Fruit fly (Drosophila melanogaster) Kc167 (cell line): ENCODE results near the gene CG14615.

Source experiments
- Myc ChIP-seq: fragments of >200 bp; optimal IDR thresholded peaks from 2 replicates; lab custom pipeline; 2017; ENCODE audit warnings: missing external identifiers
- Sin3A ChIP-seq: fragments of >200 bp; optimal IDR thresholded peaks from 2 replicates; lab custom pipeline; 2018; ENCODE audit warnings: missing external identifiers
- h ChIP-seq: fragments of >200 bp; optimal IDR thresholded peaks from 3 replicates; lab custom pipeline; 2018; ENCODE audit warnings: missing external identifiers
- insv ChIP-seq: fragments of >200 bp; optimal IDR thresholded peaks from 3 replicates; lab custom pipeline; 2018; ENCODE audit warnings: missing external identifiers
- psq ChIP-seq: fragments of >200 bp; optimal IDR thresholded peaks from 2 replicates; lab custom pipeline; 2017; ENCODE audit warnings: missing external identifiers
- ttk ChIP-seq: sonication (Bioruptor generic); optimal IDR thresholded peaks from 2 replicates; lab custom pipeline; 2017; ENCODE audit warnings: missing external identifiers

Gene CG14615

DNA sequence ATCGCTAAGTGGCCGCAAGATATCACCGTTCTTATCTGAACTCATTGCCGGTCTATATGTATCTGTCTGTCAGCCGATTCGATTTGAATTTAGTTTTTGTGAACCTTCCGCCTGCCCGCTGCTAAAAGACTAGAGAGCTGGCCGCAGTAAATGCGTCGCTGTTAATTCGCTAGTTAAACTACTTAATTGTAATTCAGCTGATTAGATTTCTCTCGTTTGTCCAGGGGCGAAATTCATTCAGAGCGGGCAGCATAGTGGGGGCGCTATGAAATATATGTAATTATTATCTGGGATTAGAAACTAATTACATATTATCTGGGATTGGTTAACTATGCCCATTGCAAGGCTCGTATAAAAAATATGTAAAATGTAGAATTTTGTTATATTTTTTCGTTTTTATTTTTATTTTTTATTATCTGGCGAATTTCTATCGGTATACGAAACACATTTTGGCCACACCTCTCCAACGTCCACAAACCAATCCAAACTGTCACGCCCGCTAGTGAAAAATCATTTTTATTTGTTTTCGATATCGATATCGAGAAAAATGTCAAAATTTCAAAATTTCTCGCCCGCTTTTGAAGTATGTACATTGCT is at the start of gene CG14615, which contains the start of gene tilB:
Gene CG14615, minus strand, starts transcription at position 301 of the 597 bp plus-strand sequence.
Gene tilB, plus strand, starts transcription at position 547 of the 597 bp plus-strand sequence.
- TF ChIP-seq Sin3A (no peak), Myc (no peak), ttk (no peak), insv (lab: Kevin White, UChicago) (no peak), h (lab: Kevin White, UChicago) (no peak), psq (lab: Kevin White, UChicago) (no peak)

- TF ChIP-seq insv (lab: Kevin White, UChicago) (no peak), Sin3A (no peak), psq (lab: Kevin White, UChicago) (no peak), Myc (no peak), h (lab: Kevin White, UChicago) (no peak), ttk (no peak)
Measured at dm6 chrX:22491028-22491769, 41.9 kb upstream of the CG14615 start.

DNA sequence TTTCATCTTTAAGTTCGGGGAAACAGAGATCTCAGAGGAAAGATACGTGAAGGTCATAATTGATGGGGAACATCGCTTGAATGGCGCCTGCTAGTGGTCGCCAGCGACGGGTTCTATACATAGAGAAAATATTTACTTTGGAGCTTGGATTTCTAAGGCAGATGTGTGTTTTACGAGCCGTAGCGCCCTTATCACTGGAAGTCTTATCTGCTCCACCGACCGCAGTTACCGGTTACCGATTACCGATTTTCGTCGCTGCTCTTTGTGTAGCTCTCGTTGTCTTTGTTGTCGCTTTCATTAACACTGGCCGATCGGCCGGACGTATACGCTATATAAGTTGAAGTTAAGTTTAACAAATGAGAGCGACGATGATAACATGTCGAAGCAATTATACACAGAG is 41.3 kb upstream of the CG14615 start:
- TF ChIP-seq ttk (no peak), Myc (no peak), psq (lab: Kevin White, UChicago) (no peak), insv (lab: Kevin White, UChicago) (no peak), Sin3A (no peak)

DNA sequence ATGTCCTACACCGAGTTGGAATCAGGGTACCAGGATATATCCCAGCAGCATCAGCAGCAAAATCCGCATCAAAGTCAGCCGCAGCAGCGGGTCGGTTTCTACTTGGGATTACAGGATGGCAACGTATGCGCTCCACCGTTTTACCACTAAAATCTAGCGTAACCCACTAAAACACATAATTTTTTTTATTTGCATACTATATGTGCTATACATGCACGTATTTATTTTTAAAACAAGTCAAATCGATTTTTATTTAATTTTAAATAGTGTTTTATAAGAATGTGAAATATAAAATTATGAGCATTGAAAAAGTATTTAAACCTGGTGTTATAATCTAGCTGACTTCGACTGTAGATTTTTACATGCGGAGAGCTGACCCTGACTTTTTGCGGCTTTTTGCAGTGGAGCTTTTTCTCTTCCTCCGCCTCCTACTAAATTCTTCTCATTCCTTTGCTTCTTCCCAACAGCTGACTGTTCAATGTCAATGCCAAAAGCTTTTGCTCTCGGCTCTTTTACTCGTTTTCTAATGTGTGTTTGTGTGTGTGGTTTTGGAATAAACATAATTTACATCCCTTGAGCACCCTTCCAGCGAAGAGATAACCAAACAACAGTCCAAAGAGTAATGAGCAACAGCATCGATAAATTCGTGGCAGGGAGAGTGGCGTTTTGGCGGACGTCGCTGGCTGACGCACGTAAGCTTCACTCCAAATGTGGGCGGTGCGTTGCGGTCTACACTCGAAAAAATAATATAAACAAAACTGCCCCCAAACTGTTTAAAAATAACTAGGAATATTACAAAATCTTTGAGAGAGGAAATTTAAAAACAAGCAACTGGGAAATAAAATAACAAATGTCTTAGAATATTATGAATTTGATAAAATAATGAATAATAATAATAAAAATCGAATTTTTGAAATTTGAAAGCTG is 38.6 kb upstream of the CG14615 start:
- no peak for TF ChIP-seq ttk
- no peak for TF ChIP-seq psq (lab: Kevin White, UChicago)
- TF ChIP-seq Sin3A: no peak
- no peak for TF ChIP-seq insv (lab: Kevin White, UChicago)
- TF ChIP-seq h (lab: Kevin White, UChicago): no peak
- no peak for TF ChIP-seq Myc

dm6 chrX:22486919-22487634 is 37.8 kb upstream of the CG14615 start:
- TF ChIP-seq psq (lab: Kevin White, UChicago) (no peak), h (lab: Kevin White, UChicago) (no peak), insv (lab: Kevin White, UChicago) (no peak), Myc (no peak), Sin3A (no peak), ttk (no peak)

DNA sequence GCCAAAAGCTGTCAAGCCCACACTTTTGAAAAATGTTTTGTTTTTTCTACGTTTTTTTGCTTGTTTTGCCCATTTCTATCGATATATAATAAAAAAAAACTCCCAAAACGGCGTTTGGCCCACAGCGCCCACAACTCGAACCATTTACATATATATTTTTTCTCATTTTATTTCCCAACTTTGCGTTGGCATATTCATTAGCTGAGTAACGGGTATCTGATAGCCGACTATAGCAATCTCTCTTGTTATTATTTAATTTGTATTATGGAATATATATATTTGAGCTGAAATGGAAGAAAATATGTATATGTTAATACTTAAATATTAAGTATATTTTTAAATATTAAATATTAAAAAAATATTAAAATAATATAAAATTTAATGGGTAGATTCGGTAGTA is 37.2 kb upstream of the CG14615 start:
- TF ChIP-seq insv (lab: Kevin White, UChicago) (no peak), ttk (no peak), psq (lab: Kevin White, UChicago) (no peak)

- TF ChIP-seq ttk: no peak
- TF ChIP-seq psq (lab: Kevin White, UChicago): no peak
- no peak for TF ChIP-seq h (lab: Kevin White, UChicago)
- no peak for TF ChIP-seq Myc
- no peak for TF ChIP-seq insv (lab: Kevin White, UChicago)
- TF ChIP-seq Sin3A: no peak
Measured at dm6 chrX:22481860-22482544, 32.7 kb upstream of the CG14615 start, which contains the start of the genes Cp110 and CG12576. Gene Cp110, plus strand, starts transcription at chrX:22482082. Gene CG12576, minus strand, starts transcription at chrX:22482357.

- TF ChIP-seq insv (lab: Kevin White, UChicago): no peak
- TF ChIP-seq h (lab: Kevin White, UChicago): no peak
- no peak for TF ChIP-seq Sin3A
- TF ChIP-seq ttk: no peak
- TF ChIP-seq Myc: no peak
- TF ChIP-seq psq (lab: Kevin White, UChicago): no peak
Measured at dm6 chrX:22481131-22481530, 31.8 kb upstream of the CG14615 start.

DNA sequence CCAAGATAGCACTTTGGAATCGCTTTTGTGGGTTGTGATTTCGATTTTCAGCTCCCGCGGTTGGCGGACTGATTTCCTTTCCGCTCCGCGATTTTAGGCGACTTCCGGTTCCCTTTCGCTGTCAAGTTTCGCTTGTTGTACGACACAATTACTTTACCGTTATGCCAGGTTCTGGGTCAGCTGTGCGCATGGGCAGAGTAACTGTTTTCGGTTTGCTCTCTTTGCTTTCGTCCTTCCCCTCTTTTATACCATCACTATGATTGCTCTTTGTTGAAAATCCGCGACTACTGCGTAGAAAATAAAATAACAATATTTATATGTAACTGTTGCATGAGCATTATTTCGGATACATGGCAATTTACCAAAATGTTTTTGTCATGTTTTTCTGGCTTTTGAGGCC is 31.3 kb upstream of the CG14615 start:
- TF ChIP-seq ttk (no peak), psq (lab: Kevin White, UChicago) (no peak), insv (lab: Kevin White, UChicago) (no peak), h (lab: Kevin White, UChicago) (no peak), Sin3A (no peak), Myc (no peak)

DNA sequence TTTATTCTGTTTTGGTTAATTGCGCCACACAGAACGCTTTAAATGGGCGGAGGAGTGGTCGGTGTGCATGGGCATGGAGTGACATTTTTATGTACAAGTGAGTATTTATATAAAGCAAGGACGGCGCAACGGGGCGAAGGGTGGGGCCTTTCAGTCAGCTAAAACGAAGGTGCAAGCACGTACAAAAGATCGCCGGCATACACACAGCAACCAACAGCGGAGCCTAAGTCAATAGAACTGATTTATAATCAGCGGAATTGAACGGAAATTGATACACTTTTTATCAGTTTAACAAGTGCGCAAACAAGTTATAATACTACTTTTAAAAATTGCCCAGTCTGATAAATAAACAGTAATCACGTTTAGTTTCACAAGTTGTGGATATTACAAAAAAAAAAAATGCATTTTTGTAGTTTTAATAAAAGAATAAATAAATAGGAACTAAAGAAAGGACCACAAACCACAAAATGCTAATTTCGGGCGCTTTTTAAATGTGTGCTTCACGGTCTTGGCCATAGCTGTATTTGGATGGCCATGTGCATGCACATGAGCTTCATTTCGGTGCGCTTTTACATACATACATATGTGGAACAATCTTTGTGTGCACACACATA is 30.0 kb upstream of the CG14615 start:
- TF ChIP-seq psq (lab: Kevin White, UChicago) (no peak), Sin3A (no peak), h (lab: Kevin White, UChicago) (no peak), insv (lab: Kevin White, UChicago) (no peak), ttk (no peak), Myc (no peak)
